Fruit fly (Drosophila melanogaster): ENCODE data around the gene CG7384.

DNA sequence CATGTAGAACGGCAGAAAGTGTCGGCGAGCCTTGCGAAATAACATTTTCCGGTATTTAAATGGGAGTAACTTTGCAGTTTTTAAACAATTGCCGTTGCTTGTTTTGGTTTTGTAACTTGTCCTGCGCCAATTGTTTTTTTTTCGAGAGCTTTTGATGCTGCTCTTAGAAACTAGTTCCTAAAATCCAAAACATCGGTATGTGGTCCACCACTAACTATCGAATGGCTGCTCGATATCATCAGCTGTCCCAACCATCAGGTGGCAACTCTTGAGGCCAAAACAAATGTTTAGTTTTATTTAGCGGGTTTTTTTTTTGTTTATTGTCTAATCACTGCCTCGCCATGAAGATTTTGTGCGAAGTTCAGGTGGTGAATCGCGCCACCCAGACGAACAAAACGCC is 6.8 kb upstream of the CG7384 start, which contains the start of the genes Fatp1 and Lrr47:
- no peak for TF ChIP-seq CG7045 (GFP tag; optimal IDR thresholded peaks at IDR 0.05)
- TF ChIP-seq cnc (optimal IDR thresholded peaks at IDR 0.05): no peak
- no peak for TF ChIP-seq CG11617 (GFP tag; optimal IDR thresholded peaks at IDR 0.05)
- TF ChIP-seq CG12768 (GFP tag; optimal IDR thresholded peaks at IDR 0.05): no peak
- TF ChIP-seq CG7101 (tag; optimal IDR thresholded peaks at IDR 0.05): no peak

Data from whole organism, adult.